Worm (Caenorhabditis elegans) whole organism, mixed stage, embryonic: ENCODE data around the gene mrpl-39.

Source experiments
- lsy-2 ChIP-seq: fragments of 150-350 bp; optimal IDR thresholded peaks from 2 replicates; lab custom pipeline; 2014; ENCODE audit warnings: missing biosample characterization, missing genetic modification characterization
- mab-5 ChIP-seq: fragments of 150-350 bp; optimal IDR thresholded peaks from 2 replicates; lab custom pipeline; 2014; ENCODE audit warnings: missing biosample characterization, missing genetic modification characterization
- nhr-28 ChIP-seq: fragments of 150-350 bp; optimal IDR thresholded peaks from 2 replicates; lab custom pipeline; 2014; ENCODE audit warnings: missing biosample characterization, missing genetic modification characterization
- pha-4 ChIP-seq: fragments of 150-350 bp; optimal IDR thresholded peaks from 2 replicates; lab custom pipeline; 2018; ENCODE audit warnings: missing biosample characterization, missing genetic modification reagents, missing genetic modification characterization
- snpc-4 ChIP-seq: fragments of 150-350 bp; optimal IDR thresholded peaks from 2 replicates; lab custom pipeline; 2014; ENCODE audit warnings: missing biosample characterization, missing genetic modification characterization
- unc-62 ChIP-seq: fragments of 150-350 bp; optimal IDR thresholded peaks from 2 replicates; lab custom pipeline; 2014; ENCODE audit warnings: missing biosample characterization, missing genetic modification reagents, missing genetic modification characterization

ce11 chrV:1871768-1872296 lies 50.5 kb downstream of the mrpl-39 start, which contains the start of the genes T10B5.4 and cct-7:
- TF ChIP-seq mab-5, result no peak
- TF ChIP-seq snpc-4 (tag; lab: Kevin White, UChicago), result no peak
- no peak for TF ChIP-seq nhr-28 (tag; lab: Kevin White, UChicago)
- peak; percentile 65 for TF ChIP-seq unc-62 (GFP tag; lab: Kevin White, UChicago)
- peak; percentile 75 for TF ChIP-seq lsy-2
- peak; percentile 86 for TF ChIP-seq pha-4 (tag; lab: Kevin White, UChicago)
